Fruit fly (Drosophila melanogaster): ENCODE data around the gene mrt.

The mrt gene

DNA sequence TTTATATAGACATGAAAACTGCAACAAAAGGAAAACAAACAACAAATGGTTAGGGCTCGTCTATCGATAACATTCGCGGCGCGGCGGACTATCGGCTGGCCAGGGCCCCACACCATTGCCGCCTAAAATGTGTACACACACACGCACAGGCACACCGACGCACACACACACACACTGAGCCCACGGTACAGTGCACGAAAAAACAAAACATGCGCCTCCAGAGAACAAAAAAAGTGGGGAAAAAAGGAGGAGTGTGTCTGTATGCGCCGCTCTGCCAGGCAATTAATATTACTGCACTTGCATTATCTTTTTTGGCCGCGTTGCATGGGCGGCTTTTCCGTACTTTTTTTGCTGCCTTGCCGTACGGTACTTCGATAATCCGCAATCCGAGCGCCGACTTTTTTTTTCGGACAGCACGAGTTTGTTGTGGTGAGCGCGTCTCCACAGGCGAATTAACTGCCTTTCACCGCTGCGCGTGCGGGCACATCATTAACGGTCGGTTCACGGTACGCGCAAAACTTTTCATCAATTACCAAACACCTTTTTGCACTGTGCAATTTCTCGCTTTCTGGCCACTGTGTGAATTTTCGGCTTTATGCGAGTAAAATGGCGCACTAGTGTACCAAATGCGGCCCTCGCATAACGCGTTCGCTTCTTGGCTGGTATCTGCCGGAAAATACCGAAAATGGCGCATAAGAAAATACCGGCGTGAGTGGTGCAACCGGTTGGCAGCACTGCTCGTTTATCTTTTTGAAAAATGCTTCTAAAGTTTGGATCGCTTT is 18.8 kb downstream of the mrt start, which contains the start of gene woc (continued):
- peak; percentile 78 for TF ChIP-seq slbo (GFP tag; IDR thresholded peaks at IDR 0.05)
- TF ChIP-seq insv (GFP tag; optimal IDR thresholded peaks at IDR 0.05): peak in 1 of 2 experiments; percentile 23
- peak; percentile 61 for TF ChIP-seq CG17328 (GFP tag; IDR thresholded peaks at IDR 0.05)
- no peak for TF ChIP-seq CG7839 (tag; optimal IDR thresholded peaks at IDR 0.05)
- TF ChIP-seq CG8089 (GFP tag; optimal IDR thresholded peaks at IDR 0.05): no peak
- TF ChIP-seq Side (GFP tag; optimal IDR thresholded peaks at IDR 0.05): peak; percentile 65
- no peak for TF ChIP-seq lov (optimal IDR thresholded peaks at IDR 0.05)
- TF ChIP-seq lov (GFP tag; IDR thresholded peaks at IDR 0.05): no peak
- TF ChIP-seq Neu2 (GFP tag; optimal IDR thresholded peaks at IDR 0.05; ENCODE audit: borderline replicate concordance): no peak
- TF ChIP-seq CG2120 (GFP tag; optimal IDR thresholded peaks at IDR 0.05): peak; percentile 78
- no peak for TF ChIP-seq Oli (tag; optimal IDR thresholded peaks at IDR 0.05)
- TF ChIP-seq Adf1 (GFP tag; IDR thresholded peaks at IDR 0.05): peak; percentile 59
- no peak for TF ChIP-seq CG6854 (GFP tag; optimal IDR thresholded peaks at IDR 0.05)
- TF ChIP-seq Dek (tag; optimal IDR thresholded peaks at IDR 0.05): no peak
- peak; percentile 95 for TF ChIP-seq Ets65A (GFP tag)
- TF ChIP-seq ham (GFP tag; IDR thresholded peaks at IDR 0.05): no peak
- TF ChIP-seq CG2889 (GFP tag; IDR thresholded peaks at IDR 0.05): 0 out of 3 replicates have a peak, but pooled peaks have one; percentile 40
- TF ChIP-seq Fer3 (tag; optimal IDR thresholded peaks at IDR 0.05): no peak
- no peak for TF ChIP-seq Hr78 (GFP tag; optimal IDR thresholded peaks at IDR 0.05)
- TF ChIP-seq tna (GFP tag; IDR thresholded peaks at IDR 0.05; ENCODE audit: partially characterized antibody): peak; percentile 88
- TF ChIP-seq CG3065 (GFP tag; optimal IDR thresholded peaks at IDR 0.05): no peak
- no peak for TF ChIP-seq ara (GFP tag; IDR thresholded peaks at IDR 0.05)
- peak; percentile 77 for TF ChIP-seq BEAF-32 (GFP tag; optimal IDR thresholded peaks at IDR 0.05)
- no peak for TF ChIP-seq CG1647 (GFP tag; optimal IDR thresholded peaks at IDR 0.05)
- TF ChIP-seq CG9797 (GFP tag; optimal IDR thresholded peaks at IDR 0.05): peak; percentile 89
- TF ChIP-seq CG9437 (GFP tag; optimal IDR thresholded peaks at IDR 0.05): no peak
- peak; percentile 29; the same call in 1 of the 2 replicates for TF ChIP-seq CG4730 (GFP tag; IDR thresholded peaks at IDR 0.05)
- TF ChIP-seq Meics (GFP tag; optimal IDR thresholded peaks at IDR 0.05): peak; percentile 66
- peak; percentile 30 to 92 for TF ChIP-seq bsh (GFP tag; optimal IDR thresholded peaks at IDR 0.05)
- no peak for TF ChIP-seq Dip2 (GFP tag; IDR thresholded peaks at IDR 0.05)
- no peak for TF ChIP-seq Eip74EF (GFP tag; optimal IDR thresholded peaks at IDR 0.05)
- peak; percentile 48 to 51 for TF ChIP-seq Pdp1 (GFP tag; optimal IDR thresholded peaks at IDR 0.05)
- peak; percentile 85 for TF ChIP-seq CG15479 (GFP tag; optimal IDR thresholded peaks at IDR 0.05)
- no peak for TF ChIP-seq Blimp-1 (GFP tag; optimal IDR thresholded peaks at IDR 0.05)
- no peak for TF ChIP-seq CG2199 (GFP tag; IDR thresholded peaks at IDR 0.05)
- TF ChIP-seq CG10654 (GFP tag; optimal IDR thresholded peaks at IDR 0.05): peak; percentile 32
- TF ChIP-seq gcm2 (GFP tag; optimal IDR thresholded peaks at IDR 0.05): peak; percentile 45
- TF ChIP-seq sens (GFP tag): peak; percentile 94
- peak; percentile 54; the same call in 1 of the 3 replicates for TF ChIP-seq ase (GFP tag; IDR thresholded peaks at IDR 0.05)
- peak; percentile 43 for TF ChIP-seq CG9215 (GFP tag; IDR thresholded peaks at IDR 0.05)
- peak; percentile 83 for TF ChIP-seq MBD-R2 (GFP tag; IDR thresholded peaks at IDR 0.05)
- TF ChIP-seq Hr39 (optimal IDR thresholded peaks at IDR 0.05): no peak
- TF ChIP-seq gsb-n (tag; optimal IDR thresholded peaks at IDR 0.05): no peak
- TF ChIP-seq nom (GFP tag; optimal IDR thresholded peaks at IDR 0.05): peak; percentile 88
- peak; percentile 98 for TF ChIP-seq Elba2 (GFP tag; optimal IDR thresholded peaks at IDR 0.05)
- TF ChIP-seq Doc2 (GFP tag; IDR thresholded peaks at IDR 0.05): no peak
- TF ChIP-seq ab (GFP tag; optimal IDR thresholded peaks at IDR 0.05): no peak
- TF ChIP-seq CG10565 (GFP tag; optimal IDR thresholded peaks at IDR 0.05): no peak
- TF ChIP-seq CG15269 (tag; optimal IDR thresholded peaks at IDR 0.05): no peak
- peak; percentile 50 for TF ChIP-seq Ptx1 (GFP tag; IDR thresholded peaks at IDR 0.05)
